Worm (Caenorhabditis elegans) whole organism, L1 larva: Measurements from ENCODE around the gene F41E6.7.

Experiments used
- hlh-17 ChIP-seq: fragments of 200-800 bp; sonication (Bioruptor generic); optimal IDR thresholded peaks from 2 replicates; lab custom pipeline; 2018; ENCODE audit warnings: missing genetic modification characterization, mild to moderate bottlenecking, missing compliant biosample characterization, moderate library complexity, borderline replicate concordance
- nhr-28 ChIP-seq: fragments of 150-350 bp; optimal IDR thresholded peaks from 2 replicates; lab custom pipeline; 2014; ENCODE audit warnings: missing biosample characterization, missing genetic modification characterization
- unc-130 ChIP-seq: fragments of 150-350 bp; optimal IDR thresholded peaks from 2 replicates; lab custom pipeline; 2017; ENCODE audit warnings: missing biosample characterization, missing genetic modification characterization, inconsistent platforms

DNA sequence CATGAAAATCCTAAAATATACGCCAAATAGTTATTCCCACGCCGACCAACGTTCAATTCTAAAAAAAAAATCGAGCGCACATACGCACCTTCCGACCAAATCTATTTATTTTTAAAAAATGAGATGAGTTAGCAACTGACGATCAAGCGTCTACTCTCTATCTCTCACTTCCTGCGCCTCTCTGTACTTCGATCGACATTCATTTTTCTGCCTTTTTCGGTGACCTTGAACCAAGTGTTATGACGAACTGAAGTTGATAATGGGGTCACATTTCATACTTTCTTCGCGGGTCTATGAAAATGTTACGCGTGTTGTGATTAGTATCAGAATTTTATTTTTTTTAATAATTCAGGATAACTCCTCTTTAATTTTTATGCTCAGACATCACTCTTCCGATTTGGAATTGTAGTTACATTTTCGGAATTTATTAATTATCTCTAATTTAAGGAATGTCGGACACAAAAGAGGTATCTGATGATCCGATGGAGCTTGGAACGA, 8.3 kb upstream of the F41E6.7 start, which contains the start of gene smk-1:
- TF ChIP-seq hlh-17 (GFP tag; lab: Kevin White, UChicago), result no peak
- TF ChIP-seq unc-130 (tag; lab: Kevin White, UChicago), result no peak
- no peak for TF ChIP-seq nhr-28
